Worm (Caenorhabditis elegans) whole organism, young adult: ENCODE measurements around the gene H04D03.4.

Experiments
- B0035.1 ChIP-seq: sonication (generic microtip); optimal IDR thresholded peaks from 2 replicates; lab custom pipeline; 2016; ENCODE audit warnings: missing genetic modification characterization, mild to moderate bottlenecking, missing compliant biosample characterization, missing genotype, missing genetic modification reagents
- B0336.3 ChIP-seq: fragments of 200-800 bp; sonication (Bioruptor generic); IDR thresholded peaks from 2 replicates; pipeline ENCODE4 v1.3.6; 2022; ENCODE audit warnings: missing genetic modification characterization, missing compliant biosample characterization
- D2030.7 ChIP-seq: fragments of 200-800 bp; sonication (Bioruptor generic); IDR thresholded peaks from 2 replicates; pipeline ENCODE4 v1.3.6; 2022; ENCODE audit warnings: missing genetic modification reagents, missing genetic modification characterization, missing compliant biosample characterization
- F22D6.2 ChIP-seq: sonication (generic microtip); optimal IDR thresholded peaks from 2 replicates; lab custom pipeline; 2016; ENCODE audit warnings: mild to moderate bottlenecking, missing genetic modification characterization, missing compliant biosample characterization
- F23B12.7 ChIP-seq: sonication (generic microtip); optimal IDR thresholded peaks from 2 replicates; lab custom pipeline; 2017; ENCODE audit warnings: missing genetic modification characterization, mild to moderate bottlenecking, missing compliant biosample characterization, antibody characterized with exemption, moderate library complexity; ENCODE audit not compliant: insufficient read depth
- F37B4.10 ChIP-seq: fragments of 200-800 bp; sonication (Bioruptor generic); IDR thresholded peaks from 2 replicates; pipeline ENCODE4 v1.3.6; 2022; ENCODE audit warnings: missing genetic modification characterization, missing compliant biosample characterization
- F52B5.7 ChIP-seq: sonication (generic microtip); optimal IDR thresholded peaks from 2 replicates; lab custom pipeline; 2016; ENCODE audit warnings: mild to moderate bottlenecking, missing genetic modification characterization, missing compliant biosample characterization
- F55B11.4 ChIP-seq: sonication (generic microtip); optimal IDR thresholded peaks from 2 replicates; lab custom pipeline; 2016; ENCODE audit warnings: missing compliant biosample characterization, missing genetic modification characterization, borderline replicate concordance; ENCODE audit not compliant: insufficient read depth
- F57C9.4 ChIP-seq: sonication (generic microtip); optimal IDR thresholded peaks from 2 replicates; lab custom pipeline; 2017; ENCODE audit warnings: mild to moderate bottlenecking, missing genetic modification characterization, missing compliant biosample characterization
- K12H6.12 ChIP-seq: fragments of 200-800 bp; sonication (Bioruptor generic); optimal IDR thresholded peaks from 2 replicates; lab custom pipeline; 2018; ENCODE audit warnings: mild to moderate bottlenecking, missing genetic modification characterization, missing compliant biosample characterization
- T26A5.8 ChIP-seq: sonication (generic microtip); optimal IDR thresholded peaks from 2 replicates; lab custom pipeline; 2016; ENCODE audit warnings: missing genetic modification characterization, missing compliant biosample characterization
- Y53F4B.3 ChIP-seq: fragments of 200-800 bp; sonication (Bioruptor generic); IDR thresholded peaks from 2 replicates; pipeline ENCODE4 v1.3.6; 2022; ENCODE audit warnings: missing genetic modification reagents, missing genetic modification characterization, missing compliant biosample characterization
- Y67H2A.10 ChIP-seq: fragments of 200-800 bp; sonication (Bioruptor generic); conservative IDR thresholded peaks from 2 replicates; pipeline ENCODE4 v1.3.6; 2022; ENCODE audit warnings: missing genetic modification reagents, missing genetic modification characterization, missing compliant biosample characterization
- aptf-2 ChIP-seq: fragments of 200-800 bp; sonication (Bioruptor generic); conservative IDR thresholded peaks from 2 replicates; pipeline ENCODE4 v1.3.6; 2022; ENCODE audit warnings: missing genetic modification reagents, missing genetic modification characterization, missing compliant biosample characterization
- aptf-3 ChIP-seq: fragments of 200-800 bp; sonication (Bioruptor generic); IDR thresholded peaks from 2 replicates; pipeline ENCODE4 v1.3.6; 2022; ENCODE audit warnings: missing genetic modification characterization, missing compliant biosample characterization
- atf-7 ChIP-seq: sonication (generic microtip); optimal IDR thresholded peaks from 2 replicates; lab custom pipeline; 2017; ENCODE audit warnings: mild to moderate bottlenecking, missing genetic modification characterization, missing compliant biosample characterization
- athp-1 ChIP-seq: sonication (generic microtip); optimal IDR thresholded peaks from 2 replicates; lab custom pipeline; 2017; ENCODE audit warnings: mild to moderate bottlenecking, missing genetic modification characterization, missing compliant biosample characterization
- attf-5 ChIP-seq: fragments of 200-800 bp; sonication (Bioruptor generic); optimal IDR thresholded peaks from 2 replicates; lab custom pipeline; 2018; ENCODE audit warnings: mild to moderate bottlenecking, missing genetic modification characterization, missing compliant biosample characterization
- attf-6 ChIP-seq: fragments of 200-800 bp; sonication (Bioruptor generic); IDR thresholded peaks from 2 replicates; pipeline ENCODE4 v1.3.6; 2022; ENCODE audit warnings: missing genetic modification reagents, missing genetic modification characterization, missing compliant biosample characterization
- bed-1 ChIP-seq: fragments of 200-800 bp; sonication (Bioruptor generic); IDR thresholded peaks from 2 replicates; pipeline ENCODE4 v1.3.6; 2022; ENCODE audit warnings: missing genetic modification reagents, missing genetic modification characterization, missing compliant biosample characterization
- bed-2 ChIP-seq: fragments of 200-800 bp; sonication (Bioruptor generic); IDR thresholded peaks from 2 replicates; pipeline ENCODE4 v1.3.6; 2022; ENCODE audit warnings: missing genetic modification reagents, missing genetic modification characterization, missing compliant biosample characterization
- cebp-2 ChIP-seq: fragments of 200-800 bp; sonication (Bioruptor generic); IDR thresholded peaks from 2 replicates; pipeline ENCODE4 v1.3.6; 2022; ENCODE audit warnings: missing genetic modification characterization, missing compliant biosample characterization
- ceh-100 ChIP-seq: fragments of 200-800 bp; sonication (Bioruptor generic); IDR thresholded peaks from 2 replicates; pipeline ENCODE4 v1.3.6; 2022; ENCODE audit warnings: missing genetic modification reagents, missing genetic modification characterization, missing compliant biosample characterization
- ceh-40 ChIP-seq: fragments of 200-800 bp; sonication (Bioruptor generic); IDR thresholded peaks from 2 replicates; pipeline ENCODE4 v1.3.6; 2022; ENCODE audit warnings: missing genetic modification characterization, missing compliant biosample characterization
- dpl-1 ChIP-seq: fragments of 150-350 bp; optimal IDR thresholded peaks from 2 replicates; lab custom pipeline; 2014; ENCODE audit warnings: missing biosample characterization, missing genetic modification reagents, missing genetic modification characterization
- him-1 ChIP-seq: sonication (generic microtip); optimal IDR thresholded peaks from 2 replicates; lab custom pipeline; 2016; ENCODE audit warnings: missing genotype, missing genetic modification reagents, missing genetic modification characterization, missing compliant biosample characterization
- hlh-12 ChIP-seq: sonication (generic microtip); optimal IDR thresholded peaks from 2 replicates; lab custom pipeline; 2016; ENCODE audit warnings: missing genetic modification characterization, missing compliant biosample characterization
- hmg-1.2 ChIP-seq: fragments of 200-800 bp; sonication (Bioruptor generic); IDR thresholded peaks from 2 replicates; pipeline ENCODE4 v1.3.6; 2022; ENCODE audit warnings: missing genetic modification reagents, missing genetic modification characterization, missing compliant biosample characterization
- hrde-1 ChIP-seq: sonication (generic microtip); optimal IDR thresholded peaks from 2 replicates; lab custom pipeline; 2016; ENCODE audit warnings: missing genetic modification characterization, mild to moderate bottlenecking, missing compliant biosample characterization, moderate library complexity, missing genotype, missing genetic modification reagents, borderline replicate concordance
- hsf-1 ChIP-seq: fragments of 200-800 bp; sonication (Bioruptor generic); IDR thresholded peaks from 2 replicates; pipeline ENCODE4 v1.3.6; 2022; ENCODE audit warnings: missing genetic modification reagents, missing genetic modification characterization, missing compliant biosample characterization
- let-526 ChIP-seq: fragments of 200-800 bp; sonication (Bioruptor generic); IDR thresholded peaks from 2 replicates; pipeline ENCODE4 v1.3.6; 2022; ENCODE audit warnings: missing genetic modification reagents, missing genetic modification characterization, missing compliant biosample characterization
- lin-26 ChIP-seq: fragments of 200-800 bp; sonication (Bioruptor generic); IDR thresholded peaks from 2 replicates; pipeline ENCODE4 v1.3.6; 2022; ENCODE audit warnings: missing genetic modification reagents, missing genetic modification characterization, missing compliant biosample characterization
- lin-54 ChIP-seq: fragments of 200-800 bp; sonication (Bioruptor generic); optimal IDR thresholded peaks from 2 replicates; lab custom pipeline; 2018; ENCODE audit warnings: mild to moderate bottlenecking, missing genetic modification characterization, missing compliant biosample characterization
- madf-10 ChIP-seq: sonication (generic microtip); optimal IDR thresholded peaks from 2 replicates; lab custom pipeline; 2016; ENCODE audit warnings: mild to moderate bottlenecking, missing genetic modification characterization, missing compliant biosample characterization
- madf-6 ChIP-seq: fragments of 200-800 bp; sonication (Bioruptor generic); IDR thresholded peaks from 2 replicates; pipeline ENCODE4 v1.3.6; 2022; ENCODE audit warnings: missing genetic modification reagents, missing genetic modification characterization, missing compliant biosample characterization
- mcd-1 ChIP-seq: fragments of 200-800 bp; sonication (Bioruptor generic); IDR thresholded peaks from 2 replicates; pipeline ENCODE4 v1.3.6; 2022; ENCODE audit warnings: missing genetic modification reagents, missing genetic modification characterization, missing compliant biosample characterization
- mes-4 ChIP-seq: sonication (generic microtip); optimal IDR thresholded peaks from 2 replicates; lab custom pipeline; 2016; ENCODE audit warnings: missing genotype, missing genetic modification characterization, missing compliant biosample characterization
- mxl-1 ChIP-seq: sonication (generic microtip); optimal IDR thresholded peaks from 2 replicates; lab custom pipeline; 2016; ENCODE audit warnings: missing genetic modification characterization, missing compliant biosample characterization
- nfyb-1 ChIP-seq: fragments of 200-800 bp; sonication (Bioruptor generic); IDR thresholded peaks from 2 replicates; pipeline ENCODE4 v1.3.6; 2022; ENCODE audit warnings: missing genetic modification reagents, missing genetic modification characterization, missing compliant biosample characterization
- nhr-90 ChIP-seq: sonication (generic microtip); optimal IDR thresholded peaks from 2 replicates; lab custom pipeline; 2016; ENCODE audit warnings: missing genotype, mild to moderate bottlenecking, missing genetic modification characterization, missing compliant biosample characterization
- repo-1 ChIP-seq: sonication (generic microtip); optimal IDR thresholded peaks from 2 replicates; lab custom pipeline; 2017; ENCODE audit warnings: mild to moderate bottlenecking, missing genetic modification characterization, missing compliant biosample characterization
- rpc-1 ChIP-seq, 2 experiments: fragments of 150-350 bp in 1 of 2; sonication (generic microtip) in 1 of 2; optimal IDR thresholded peaks; 2 replicates each; lab custom pipeline; 2014 to 2018; ENCODE audit warnings: missing biosample characterization in 1 of 2, missing genetic modification characterization in 1 of 2, missing genetic modification reagents in 1 of 2, missing genotype in 1 of 2
- snpc-1.1 ChIP-seq: sonication (generic microtip); optimal IDR thresholded peaks from 2 replicates; lab custom pipeline; 2017; ENCODE audit warnings: missing genetic modification characterization, mild to moderate bottlenecking, missing compliant biosample characterization, antibody characterized with exemption, moderate library complexity, missing genotype, missing genetic modification reagents; ENCODE audit not compliant: insufficient read depth
- somi-1 ChIP-seq: fragments of 200-800 bp; sonication (Bioruptor generic); optimal IDR thresholded peaks from 2 replicates; lab custom pipeline; 2018; ENCODE audit warnings: mild to moderate bottlenecking, missing genetic modification characterization, missing compliant biosample characterization
- tbp1 ChIP-seq: fragments of 200-800 bp; sonication (Bioruptor generic); optimal IDR thresholded peaks from 2 replicates; lab custom pipeline; 2018; ENCODE audit warnings: mild to moderate bottlenecking, missing genetic modification characterization, missing compliant biosample characterization
- tbx-9 ChIP-seq: sonication (generic microtip); optimal IDR thresholded peaks from 2 replicates; lab custom pipeline; 2016; ENCODE audit warnings: borderline replicate concordance, missing genetic modification characterization, inconsistent platforms, missing compliant biosample characterization
- zim-3 ChIP-seq: sonication (generic microtip); optimal IDR thresholded peaks from 2 replicates; lab custom pipeline; 2017; ENCODE audit warnings: mild to moderate bottlenecking, missing genetic modification characterization, moderate library complexity, missing compliant biosample characterization
- ztf-28 ChIP-seq: fragments of 200-800 bp; sonication (Bioruptor generic); IDR thresholded peaks from 2 replicates; pipeline ENCODE4 v1.3.6; 2022; ENCODE audit warnings: missing genetic modification reagents, missing genetic modification characterization, missing compliant biosample characterization
- ztf-3 ChIP-seq: fragments of 200-800 bp; sonication (Bioruptor generic); optimal IDR thresholded peaks from 2 replicates; lab custom pipeline; 2018; ENCODE audit warnings: mild to moderate bottlenecking, missing genetic modification characterization, missing compliant biosample characterization

Gene H04D03.4

ce11 chrIII:10461164-10461546, 10.2 kb upstream of the H04D03.4 start, which contains the start of gene atx-2 (continued):
- peak; percentile 99 for TF ChIP-seq ceh-100 (GFP tag; lab: Robert Waterston, UW)
- TF ChIP-seq mxl-1 (tag; lab: Kevin White, UChicago) = peak; percentile 42
- TF ChIP-seq lin-54 (GFP tag; lab: Kevin White, UChicago) = peak; percentile 91
- TF ChIP-seq attf-6 = peak; percentile 79
- TF ChIP-seq F57C9.4 (tag; lab: Kevin White, UChicago) = no peak
- TF ChIP-seq tbx-9 = no peak
- peak; percentile 87 for TF ChIP-seq D2030.7 (GFP tag; lab: Robert Waterston, UW)
- TF ChIP-seq repo-1 (tag; lab: Kevin White, UChicago) = peak; percentile 81
- no peak for TF ChIP-seq ztf-3
- TF ChIP-seq hmg-1.2 (GFP tag; lab: Robert Waterston, UW) = peak; percentile 83
- peak; percentile 89 for TF ChIP-seq madf-6
- peak; percentile 78 for TF ChIP-seq F22D6.2 (tag; lab: Kevin White, UChicago)
- TF ChIP-seq Y53F4B.3 (GFP tag; lab: Robert Waterston, UW) = no peak
- peak; percentile 83 for TF ChIP-seq atf-7 (tag; lab: Kevin White, UChicago)
- peak; percentile 80 for TF ChIP-seq aptf-2 (GFP tag; lab: Robert Waterston, UW)
- TF ChIP-seq dpl-1 (GFP tag; lab: Kevin White, UChicago) = peak; percentile 35
- TF ChIP-seq ceh-40 (GFP tag; lab: Robert Waterston, UW) = peak; percentile 54; the same call in 1 of the 2 replicates
- TF ChIP-seq hrde-1 (tag; lab: Kevin White, UChicago) = peak; percentile 88
- TF ChIP-seq aptf-3 (GFP tag; lab: Robert Waterston, UW) = peak; percentile 78; the same call in 1 of the 2 replicates
- TF ChIP-seq zim-3 (tag; lab: Kevin White, UChicago) = peak; percentile 93
- peak; percentile 57 for TF ChIP-seq rpc-1 (optimal IDR thresholded peaks at IDR 0.05; lab: Kevin White, UChicago)
- TF ChIP-seq rpc-1 (tag; optimal IDR thresholded peaks at IDR 0.05; lab: Kevin White, UChicago) = no peak
- no peak for TF ChIP-seq mes-4 (tag; lab: Kevin White, UChicago)
- TF ChIP-seq F23B12.7 (tag; lab: Kevin White, UChicago) = no peak
- peak; percentile 99 for TF ChIP-seq attf-5 (GFP tag; lab: Kevin White, UChicago)
- peak; percentile 84 for TF ChIP-seq K12H6.12 (tag; lab: Kevin White, UChicago)
- peak; percentile 97 for TF ChIP-seq F52B5.7 (tag; lab: Kevin White, UChicago)
- TF ChIP-seq B0336.3 = peak; percentile 86
- TF ChIP-seq him-1 = no peak
- peak; percentile 96 for TF ChIP-seq athp-1 (tag; lab: Kevin White, UChicago)
- peak; percentile 15 for TF ChIP-seq hlh-12 (tag; lab: Kevin White, UChicago)
- TF ChIP-seq snpc-1.1 = peak; percentile 71
- TF ChIP-seq T26A5.8 (tag; lab: Kevin White, UChicago) = peak; percentile 64
- TF ChIP-seq bed-1 (GFP tag; lab: Robert Waterston, UW) = no peak
- TF ChIP-seq nhr-90 = peak; percentile 85
- TF ChIP-seq ztf-28 (GFP tag; lab: Robert Waterston, UW) = peak; percentile 95
- TF ChIP-seq lin-26 (GFP tag; lab: Robert Waterston, UW) = peak; percentile 88
- TF ChIP-seq somi-1 (GFP tag; lab: Kevin White, UChicago) = peak; percentile 66
- TF ChIP-seq Y67H2A.10 (GFP tag; lab: Robert Waterston, UW) = peak; percentile 86
- TF ChIP-seq hsf-1 = peak; percentile 69; the same call in 1 of the 2 replicates
- TF ChIP-seq B0035.1 (tag; lab: Kevin White, UChicago) = peak; percentile 67
- TF ChIP-seq F55B11.4 (tag; lab: Kevin White, UChicago) = no peak
- peak; percentile 96 for TF ChIP-seq mcd-1
- TF ChIP-seq bed-2 (GFP tag; lab: Robert Waterston, UW) = peak; percentile 81
- TF ChIP-seq cebp-2 = peak; percentile 74; the same call in 1 of the 2 replicates
- TF ChIP-seq madf-10 = peak; percentile 89
- TF ChIP-seq nfyb-1 (GFP tag; lab: Robert Waterston, UW) = peak; percentile 93
- 0 out of 2 replicates have a peak, but pooled peaks have one; percentile 87 for TF ChIP-seq F37B4.10 (GFP tag; lab: Robert Waterston, UW)
- peak; percentile 67; the same call in 1 of the 2 replicates for TF ChIP-seq let-526 (GFP tag; lab: Robert Waterston, UW)
- TF ChIP-seq tbp1 (GFP tag; lab: Kevin White, UChicago) = peak; percentile 72
